Worm (Caenorhabditis elegans) whole organism, mixed stage, embryonic: ENCODE results near the gene C13A2.12.
"Not testable (repeated sequence)": the region's sequence is repeated elsewhere in the genome, so short reads cannot be mapped to it uniquely, and the experiment has no call there.

Experiments
- M03D4.4 ChIP-seq: sonication (generic microtip); optimal IDR thresholded peaks from 2 replicates; lab custom pipeline; 2017; ENCODE audit warnings: mild to moderate bottlenecking, missing genetic modification characterization, missing compliant biosample characterization
- bed-3 ChIP-seq: fragments of 200-800 bp; sonication (Bioruptor generic); optimal IDR thresholded peaks from 3 replicates; lab custom pipeline; 2018; ENCODE audit warnings: mild to moderate bottlenecking, missing genetic modification characterization, moderate library complexity, missing compliant biosample characterization
- ceh-39 ChIP-seq: fragments of 150-350 bp; optimal IDR thresholded peaks from 2 replicates; lab custom pipeline; 2014; ENCODE audit warnings: missing biosample characterization, missing genetic modification characterization
- ceh-83 ChIP-seq: fragments of 200-800 bp; sonication (Bioruptor generic); optimal IDR thresholded peaks from 2 replicates; lab custom pipeline; 2018; ENCODE audit warnings: mild to moderate bottlenecking, missing genetic modification characterization, missing compliant biosample characterization
- ces-1 ChIP-seq: fragments of 150-350 bp; optimal IDR thresholded peaks from 2 replicates; lab custom pipeline; 2014; ENCODE audit warnings: missing biosample characterization, missing genetic modification reagents, missing genetic modification characterization
- cnd-1 ChIP-seq: fragments of 200-800 bp; sonication (Bioruptor generic); optimal IDR thresholded peaks from 2 replicates; lab custom pipeline; 2018; ENCODE audit warnings: mild to moderate bottlenecking, missing genetic modification characterization, missing compliant biosample characterization
- drap-1 ChIP-seq: fragments of 200-800 bp; sonication (Bioruptor generic); optimal IDR thresholded peaks from 3 replicates; lab custom pipeline; 2018; ENCODE audit warnings: mild to moderate bottlenecking, missing genetic modification characterization, missing compliant biosample characterization
- elt-1 ChIP-seq: sonication (generic microtip); optimal IDR thresholded peaks from 2 replicates; lab custom pipeline; 2017; ENCODE audit warnings: missing genetic modification characterization, mild to moderate bottlenecking, missing compliant biosample characterization, antibody characterized with exemption, moderate library complexity, borderline replicate concordance; ENCODE audit not compliant: insufficient read depth
- elt-3 ChIP-seq: fragments of 150-350 bp; optimal IDR thresholded peaks from 2 replicates; lab custom pipeline; 2014; ENCODE audit warnings: missing biosample characterization, missing genetic modification characterization
- ham-2 ChIP-seq: fragments of 200-800 bp; sonication (Bioruptor generic); optimal IDR thresholded peaks from 2 replicates; lab custom pipeline; 2018; ENCODE audit warnings: mild to moderate bottlenecking, missing genetic modification characterization, missing compliant biosample characterization
- hlh-1 ChIP-seq: fragments of 150-350 bp; optimal IDR thresholded peaks from 2 replicates; lab custom pipeline; 2014; ENCODE audit warnings: missing biosample characterization, missing genetic modification reagents, missing genetic modification characterization
- lin-32 ChIP-seq: fragments of 200-800 bp; sonication (Bioruptor generic); optimal IDR thresholded peaks from 2 replicates; lab custom pipeline; 2018; ENCODE audit warnings: mild to moderate bottlenecking, missing genetic modification characterization, missing compliant biosample characterization
- lsy-2 ChIP-seq: fragments of 150-350 bp; optimal IDR thresholded peaks from 2 replicates; lab custom pipeline; 2014; ENCODE audit warnings: missing biosample characterization, missing genetic modification characterization
- mab-5 ChIP-seq: fragments of 150-350 bp; optimal IDR thresholded peaks from 2 replicates; lab custom pipeline; 2014; ENCODE audit warnings: missing biosample characterization, missing genetic modification characterization
- mep-1 ChIP-seq: fragments of 150-350 bp; optimal IDR thresholded peaks from 2 replicates; lab custom pipeline; 2017; ENCODE audit warnings: missing biosample characterization, missing genetic modification reagents, missing genetic modification characterization, inconsistent platforms
- nhr-2 ChIP-seq: fragments of 150-350 bp; optimal IDR thresholded peaks from 2 replicates; lab custom pipeline; 2014; ENCODE audit warnings: missing biosample characterization, missing genetic modification characterization
- nhr-237 ChIP-seq: fragments of 150-350 bp; optimal IDR thresholded peaks from 2 replicates; lab custom pipeline; 2014; ENCODE audit warnings: missing biosample characterization, missing genetic modification characterization
- nhr-28 ChIP-seq: fragments of 150-350 bp; optimal IDR thresholded peaks from 2 replicates; lab custom pipeline; 2014; ENCODE audit warnings: missing biosample characterization, missing genetic modification characterization
- pha-4 ChIP-seq: fragments of 150-350 bp; optimal IDR thresholded peaks from 2 replicates; lab custom pipeline; 2018; ENCODE audit warnings: missing biosample characterization, missing genetic modification reagents, missing genetic modification characterization
- sem-2 ChIP-seq: fragments of 200-800 bp; sonication (Bioruptor generic); optimal IDR thresholded peaks from 2 replicates; lab custom pipeline; 2018; ENCODE audit warnings: mild to moderate bottlenecking, missing genetic modification characterization, missing compliant biosample characterization
- sptf-1 ChIP-seq: sonication (generic microtip); optimal IDR thresholded peaks from 2 replicates; lab custom pipeline; 2017; ENCODE audit warnings: mild to moderate bottlenecking, missing genetic modification characterization, moderate library complexity, missing compliant biosample characterization
- tbx-8 ChIP-seq: fragments of 200-800 bp; sonication (Bioruptor generic); optimal IDR thresholded peaks from 2 replicates; lab custom pipeline; 2018; ENCODE audit warnings: mild to moderate bottlenecking, missing genetic modification characterization, moderate library complexity, missing compliant biosample characterization
- unc-120 ChIP-seq: sonication (generic microtip); optimal IDR thresholded peaks from 2 replicates; lab custom pipeline; 2017; ENCODE audit warnings: missing genetic modification characterization, missing compliant biosample characterization; ENCODE audit not compliant: poor library complexity, severe bottlenecking
- unc-62 ChIP-seq: fragments of 150-350 bp; optimal IDR thresholded peaks from 2 replicates; lab custom pipeline; 2014; ENCODE audit warnings: missing biosample characterization, missing genetic modification reagents, missing genetic modification characterization
- zip-8 ChIP-seq: fragments of 150-350 bp; optimal IDR thresholded peaks from 2 replicates; lab custom pipeline; 2014; ENCODE audit warnings: missing biosample characterization, missing genetic modification characterization
- ztf-11 ChIP-seq: fragments of 150-350 bp; optimal IDR thresholded peaks from 2 replicates; lab custom pipeline; 2014; ENCODE audit warnings: missing biosample characterization, missing genetic modification characterization

C13A2.12 gene

DNA sequence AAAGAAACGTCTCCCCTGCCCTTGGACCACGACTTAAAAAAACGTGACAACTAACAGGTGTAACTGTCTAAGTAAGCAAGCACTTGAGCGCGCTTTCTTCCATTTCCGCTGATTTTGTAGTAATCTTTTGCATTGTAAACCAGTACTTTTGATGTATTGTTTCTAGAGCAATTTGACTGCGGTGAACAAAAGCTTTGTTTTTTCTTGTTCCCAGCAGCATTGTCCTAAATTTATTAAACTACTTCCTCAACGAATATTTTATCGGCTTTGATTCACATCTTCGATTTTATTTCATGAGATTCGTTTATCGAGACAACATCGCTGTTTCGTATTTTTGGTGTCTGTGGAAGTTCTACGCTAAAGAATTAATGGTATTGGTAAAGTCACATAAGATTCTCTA lies 29.6 kb downstream of the C13A2.12 start, which contains the start of gene C13A2.1:
Gene C13A2.1 (plus strand): TSS at position 301 of the 400 bp plus-strand sequence.
- TF ChIP-seq sptf-1 (no peak), M03D4.4 (tag; lab: Kevin White, UChicago) (no peak), ham-2 (GFP tag; lab: Kevin White, UChicago) (no peak), lin-32 (no peak), bed-3 (GFP tag; lab: Kevin White, UChicago) (no peak), mab-5 (tag; lab: Kevin White, UChicago) (no peak), hlh-1 (no peak), elt-1 (tag; lab: Kevin White, UChicago) (no peak), ceh-39 (tag; lab: Kevin White, UChicago) (no peak), zip-8 (no peak)

DNA sequence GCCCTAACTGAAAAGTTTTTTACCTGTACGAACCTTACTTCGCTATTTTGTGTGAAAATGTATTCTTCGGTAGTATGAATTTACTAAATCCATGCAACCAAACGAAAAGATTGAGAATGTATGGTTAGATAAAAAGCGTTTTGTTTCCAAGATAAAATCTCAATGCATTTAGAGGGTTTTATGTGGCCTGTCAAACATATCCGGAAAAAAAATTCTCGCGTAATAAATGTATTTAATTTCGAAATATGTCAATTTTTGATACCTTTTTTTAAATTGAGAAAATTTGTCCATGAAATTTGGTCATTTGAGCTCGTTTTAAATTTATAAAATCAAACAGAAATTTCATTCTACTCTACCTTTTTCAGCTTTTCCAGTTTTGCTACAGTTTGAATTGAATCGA lies 36.2 kb downstream of the C13A2.12 start, which contains the start of gene F07G11.4:
Gene F07G11.4 (minus strand): TSS at position 101 of the 400 bp plus-strand sequence.
- TF ChIP-seq sem-2 (GFP tag; lab: Kevin White, UChicago) (no peak), mep-1 (tag; lab: Kevin White, UChicago) (no peak), pha-4 (no peak), lin-32 (no peak), ces-1 (no peak), nhr-28 (no peak), mab-5 (tag; lab: Kevin White, UChicago) (no peak), bed-3 (GFP tag; lab: Kevin White, UChicago) (no peak), drap-1 (GFP tag; lab: Kevin White, UChicago) (no peak), elt-1 (tag; lab: Kevin White, UChicago) (no peak)

DNA sequence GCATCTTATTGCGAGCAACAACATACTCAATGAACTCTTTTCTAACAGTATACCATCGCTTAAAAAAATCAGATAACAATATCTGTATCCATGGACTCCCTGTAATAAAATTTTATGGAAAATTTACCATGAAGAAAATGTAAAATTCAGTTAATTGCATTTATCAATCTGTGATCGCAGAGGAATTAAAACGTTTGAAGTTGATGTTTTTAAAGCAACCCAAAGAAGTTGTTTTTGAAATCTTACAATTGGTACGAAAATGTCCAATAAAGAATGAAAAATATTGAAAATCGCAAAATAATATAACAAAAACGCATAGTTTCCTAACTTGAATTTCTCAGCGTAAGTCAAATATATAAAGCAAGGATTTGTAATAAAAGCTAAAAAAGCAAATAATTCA lies 38.2 kb downstream of the C13A2.12 start, which contains the start of gene srj-32:
Gene srj-32 (minus strand): TSS at position 101 of the 400 bp plus-strand sequence.
- TF ChIP-seq elt-3 (no peak), bed-3 (GFP tag; lab: Kevin White, UChicago) (no peak)
- TF ChIP-seq, all 35 proteins: peak for 0

DNA sequence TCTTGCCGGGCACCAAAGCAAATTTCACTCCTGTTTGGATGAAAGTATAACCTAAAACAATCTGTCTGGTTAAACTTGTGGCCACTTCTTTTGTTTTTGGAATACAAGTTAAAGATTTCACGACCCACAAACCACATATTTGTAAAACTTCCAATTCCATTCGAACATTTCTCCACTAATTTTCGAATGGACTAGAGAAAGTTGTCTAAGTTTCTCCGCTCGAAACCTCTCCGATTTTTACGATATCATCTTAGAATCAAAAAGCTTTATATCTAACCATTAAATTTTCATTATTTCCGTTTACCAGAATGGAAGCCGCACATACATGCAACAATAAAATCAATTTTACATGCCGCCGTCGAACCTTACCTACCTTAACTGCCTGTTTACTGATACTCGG lies 39.4 kb downstream of the C13A2.12 start, which contains the start of gene F07G11.3:
Gene F07G11.3 (plus strand): TSS at position 301 of the 400 bp plus-strand sequence.
- TF ChIP-seq hlh-1, result no peak
- no peak for TF ChIP-seq nhr-28
- TF ChIP-seq nhr-2 (tag; lab: Kevin White, UChicago), result no peak
- no peak for TF ChIP-seq zip-8
- TF ChIP-seq M03D4.4 (tag; lab: Kevin White, UChicago), result no peak
- no peak for TF ChIP-seq mab-5 (tag; lab: Kevin White, UChicago)

DNA sequence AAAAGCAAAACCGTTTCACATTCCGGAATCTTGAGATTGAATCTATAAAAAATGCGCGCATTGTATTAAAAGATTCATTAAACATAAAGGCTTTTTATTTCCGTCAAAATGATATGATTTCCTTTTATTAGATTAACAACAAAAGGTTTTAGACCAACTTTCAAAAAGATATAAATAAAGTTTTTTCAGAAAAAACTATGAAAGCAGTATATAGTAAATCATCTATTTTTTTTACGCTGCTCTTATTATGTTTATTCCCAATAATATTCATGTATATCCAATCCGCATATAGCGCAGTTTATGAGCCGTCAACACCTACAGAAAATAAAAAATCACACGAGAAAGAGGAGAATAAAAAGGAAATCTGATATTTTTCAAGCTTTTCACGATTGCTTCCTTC lies 45.4 kb downstream of the C13A2.12 start, which contains the start of gene F07G11.2:
Gene F07G11.2 (plus strand): TSS at position 301 of the 400 bp plus-strand sequence.
- TF ChIP-seq hlh-1; elt-1 (tag; lab: Kevin White, UChicago); unc-62: not testable (repeated sequence)

DNA sequence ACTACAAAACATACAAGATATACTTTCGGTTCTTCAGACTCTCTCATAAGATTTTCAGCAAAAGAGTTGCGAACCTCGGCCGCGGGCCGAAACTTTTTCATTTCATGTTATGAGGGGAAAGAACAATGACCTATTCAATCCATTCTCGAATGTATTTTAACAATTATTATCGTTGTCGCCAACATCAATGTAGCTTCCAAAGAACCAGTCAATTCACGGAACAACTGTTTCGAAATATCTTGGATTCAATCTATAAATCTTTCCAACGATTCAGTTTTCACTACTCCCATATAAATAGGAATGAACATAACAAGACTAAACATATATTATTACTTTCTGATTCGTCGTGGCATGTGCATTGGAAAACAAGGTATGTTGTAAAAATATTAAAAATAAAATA lies 48.0 kb downstream of the C13A2.12 start, which contains the start of gene F07G11.1:
Gene F07G11.1 (plus strand): TSS at position 301 of the 400 bp plus-strand sequence.
- TF ChIP-seq nhr-2 (tag; lab: Kevin White, UChicago) (no peak), lsy-2 (tag; lab: Kevin White, UChicago) (no peak), ztf-11 (tag; lab: Kevin White, UChicago) (no peak), unc-62 (no peak), lin-32 (no peak), nhr-237 (tag; lab: Kevin White, UChicago) (no peak), M03D4.4 (tag; lab: Kevin White, UChicago) (no peak), hlh-1 (no peak), tbx-8 (GFP tag; lab: Kevin White, UChicago) (no peak), unc-120 (tag; lab: Kevin White, UChicago) (no peak), ceh-83 (GFP tag; lab: Kevin White, UChicago) (no peak), cnd-1 (tag; lab: Kevin White, UChicago) (no peak)
